Worm (Caenorhabditis elegans) whole organism, early embryonic: Measurements from ENCODE around the gene Y47D3A.31.

Source experiments
- F13C5.2 ChIP-seq: sonication (generic microtip); optimal IDR thresholded peaks from 2 replicates; lab custom pipeline; 2017; ENCODE audit warnings: mild to moderate bottlenecking, missing genetic modification characterization, inconsistent platforms, missing compliant biosample characterization
- ama-1 ChIP-seq: fragments of 150-350 bp; optimal IDR thresholded peaks from 2 replicates; lab custom pipeline; 2014
- ceh-36 ChIP-seq: sonication (generic microtip); optimal IDR thresholded peaks from 2 replicates; lab custom pipeline; 2016; ENCODE audit warnings: missing genetic modification characterization, inconsistent platforms, missing compliant biosample characterization
- flt-1 ChIP-seq: fragments of 200-800 bp; sonication (Bioruptor generic); IDR thresholded peaks from 2 replicates; pipeline ENCODE4 v1.3.6; 2022; ENCODE audit warnings: missing genetic modification characterization, missing compliant biosample characterization
- tra-4 ChIP-seq: sonication (generic microtip); optimal IDR thresholded peaks from 2 replicates; lab custom pipeline; 2017; ENCODE audit warnings: missing genetic modification characterization, missing compliant biosample characterization

ce11 chrIII:11112718-11113117, 44.3 kb downstream of the Y47D3A.31 start:
- no peak for TF ChIP-seq flt-1 (GFP tag; lab: Robert Waterston, UW)
- no peak for TF ChIP-seq F13C5.2 (tag; lab: Kevin White, UChicago)
- no peak for TF ChIP-seq ceh-36 (tag; lab: Kevin White, UChicago)
- TF ChIP-seq tra-4: no peak
- no peak for TF ChIP-seq ama-1 (lab: Kevin White, UChicago)
